Fruit fly (Drosophila melanogaster) whole organism, pupa: Measurements from ENCODE around the gene CG6865.

Experiments used
- CG10348 ChIP-seq: fragments of 200-800 bp; sonication (Bioruptor generic); IDR thresholded peaks from 2 replicates; pipeline ENCODE4 v1.3.6; 2022; ENCODE audit warnings: missing biosample characterization, missing genetic modification characterization
- CG12605 ChIP-seq: fragments of 200-800 bp; sonication (Bioruptor generic); IDR thresholded peaks from 2 replicates; pipeline ENCODE4 v1.3.6; 2022; ENCODE audit warnings: missing biosample characterization, missing genetic modification characterization
- CG13204 ChIP-seq: fragments of 200-800 bp; sonication (Bioruptor generic); optimal IDR thresholded peaks from 2 replicates; lab custom pipeline; 2018; ENCODE audit warnings: missing biosample characterization, mild to moderate bottlenecking, missing genetic modification characterization, moderate library complexity
- CG14655 ChIP-seq: fragments of 200-800 bp; sonication (Bioruptor generic); optimal IDR thresholded peaks from 3 replicates; lab custom pipeline; 2017; ENCODE audit warnings: mild to moderate bottlenecking, missing biosample characterization, missing genetic modification reagents, missing genetic modification characterization
- CG15710 ChIP-seq: fragments of 200-800 bp; sonication (Bioruptor generic); optimal IDR thresholded peaks from 2 replicates; lab custom pipeline; 2018; ENCODE audit warnings: missing biosample characterization, mild to moderate bottlenecking, missing genetic modification characterization, moderate library complexity
- CG17806 ChIP-seq: fragments of 200-800 bp; sonication (Bioruptor generic); optimal IDR thresholded peaks from 2 replicates; lab custom pipeline; 2018; ENCODE audit warnings: missing biosample characterization, mild to moderate bottlenecking, missing genetic modification characterization, moderate library complexity
- CG32121 ChIP-seq: fragments of 200-800 bp; sonication (Bioruptor generic); IDR thresholded peaks from 2 replicates; pipeline ENCODE4 v1.3.6; 2022; ENCODE audit warnings: missing biosample characterization, missing genetic modification characterization
- CG34367 ChIP-seq: fragments of 200-800 bp; sonication (Bioruptor generic); optimal IDR thresholded peaks from 2 replicates; lab custom pipeline; 2018; ENCODE audit warnings: missing biosample characterization, mild to moderate bottlenecking, missing genetic modification characterization
- CG4496 ChIP-seq: fragments of 200-800 bp; sonication (Bioruptor generic); IDR thresholded peaks from 3 replicates; pipeline ENCODE4 v1.3.6; 2022; ENCODE audit warnings: missing biosample characterization, missing genetic modification characterization
- CG8159 ChIP-seq: fragments of 200-800 bp; sonication (Bioruptor generic); optimal IDR thresholded peaks from 3 replicates; lab custom pipeline; 2018; ENCODE audit warnings: missing biosample characterization, mild to moderate bottlenecking, missing genetic modification characterization, moderate library complexity
- CG8301 ChIP-seq: fragments of 200-800 bp; sonication (Bioruptor generic); optimal IDR thresholded peaks from 2 replicates; lab custom pipeline; 2018; ENCODE audit warnings: missing biosample characterization, mild to moderate bottlenecking, missing genetic modification characterization
- CG9948 ChIP-seq: fragments of 200-800 bp; sonication (Bioruptor generic); optimal IDR thresholded peaks from 2 replicates; lab custom pipeline; 2018; ENCODE audit warnings: missing biosample characterization, mild to moderate bottlenecking, missing genetic modification characterization, moderate library complexity
- D1 ChIP-seq: fragments of 200-800 bp; sonication (Bioruptor generic); optimal IDR thresholded peaks from 2 replicates; lab custom pipeline; 2018; ENCODE audit warnings: missing biosample characterization, mild to moderate bottlenecking, missing genetic modification characterization, moderate library complexity
- EcR ChIP-seq: fragments of 200-800 bp; sonication (Bioruptor generic); optimal IDR thresholded peaks from 3 replicates; lab custom pipeline; 2019; ENCODE audit warnings: missing biosample characterization, missing genetic modification characterization, mild to moderate bottlenecking, moderate library complexity, missing genetic modification reagents
- Ets98B ChIP-seq: fragments of 200-800 bp; sonication (Bioruptor generic); IDR thresholded peaks from 2 replicates; pipeline ENCODE4 v1.3.6; 2022; ENCODE audit warnings: missing biosample characterization, missing genetic modification characterization
- Pif1A ChIP-seq: fragments of 200-800 bp; sonication (Bioruptor generic); optimal IDR thresholded peaks from 3 replicates; lab custom pipeline; 2016; ENCODE audit warnings: missing biosample characterization, missing genetic modification characterization
- Pif1B ChIP-seq: fragments of 200-800 bp; sonication (Bioruptor generic); optimal IDR thresholded peaks from 3 replicates; lab custom pipeline; 2016; ENCODE audit warnings: missing biosample characterization, missing genetic modification characterization
- Snoo ChIP-seq: fragments of 200-800 bp; sonication (Bioruptor generic); optimal IDR thresholded peaks from 3 replicates; lab custom pipeline; 2017; ENCODE audit warnings: missing biosample characterization, mild to moderate bottlenecking, missing genetic modification characterization, inconsistent platforms
- fd96Ca ChIP-seq: fragments of 200-800 bp; sonication (Bioruptor generic); IDR thresholded peaks from 3 replicates; pipeline ENCODE4 v1.3.6; 2022; ENCODE audit warnings: missing biosample characterization, missing genetic modification characterization
- gl ChIP-seq: fragments of 200-800 bp; sonication (Bioruptor generic); optimal IDR thresholded peaks from 2 replicates; lab custom pipeline; 2018; ENCODE audit warnings: missing biosample characterization, mild to moderate bottlenecking, missing genetic modification characterization
- rn ChIP-seq: fragments of 200-800 bp; sonication (Bioruptor generic); IDR thresholded peaks from 2 replicates; pipeline ENCODE4 v1.3.6; 2022; ENCODE audit warnings: missing biosample characterization, missing genetic modification characterization

Gene CG6865

dm6 chr3L:18833234-18833633, 30.2 kb upstream of the CG6865 start:
- TF ChIP-seq CG17806 (no peak), fd96Ca (GFP tag; lab: Robert Waterston, UW) (no peak), rn (no peak), Ets98B (GFP tag; lab: Robert Waterston, UW) (no peak), gl (tag; lab: Kevin White, UChicago) (no peak), CG8159 (tag; lab: Kevin White, UChicago) (no peak), CG10348 (GFP tag; lab: Robert Waterston, UW) (no peak), CG34367 (tag; lab: Kevin White, UChicago) (no peak), CG13204 (GFP tag; lab: Kevin White, UChicago) (no peak), D1 (tag; lab: Kevin White, UChicago) (no peak), CG4496 (GFP tag; lab: Robert Waterston, UW) (no peak), CG12605 (GFP tag; lab: Robert Waterston, UW) (no peak), CG15710 (no peak), CG9948 (tag; lab: Kevin White, UChicago) (no peak)
- TF ChIP-seq, all 21 proteins: peak for 0

dm6 chr3L:18834924-18835323, 28.5 kb upstream of the CG6865 start:
- TF ChIP-seq EcR (GFP tag; lab: Kevin White, UChicago) (peak; percentile 65), CG8159 (tag; lab: Kevin White, UChicago) (no peak)

- TF ChIP-seq Pif1A (GFP tag; lab: Kevin White, UChicago) (no peak), EcR (GFP tag; lab: Kevin White, UChicago) (no peak), CG12605 (GFP tag; lab: Robert Waterston, UW) (no peak), CG34367 (tag; lab: Kevin White, UChicago) (no peak), CG8301 (tag; lab: Kevin White, UChicago) (no peak), CG10348 (GFP tag; lab: Robert Waterston, UW) (no peak), CG32121 (no peak), Pif1B (no peak), fd96Ca (GFP tag; lab: Robert Waterston, UW) (no peak), rn (no peak), CG17806 (no peak), CG13204 (GFP tag; lab: Kevin White, UChicago) (no peak), CG15710 (no peak), Snoo (tag; lab: Kevin White, UChicago) (no peak), Ets98B (GFP tag; lab: Robert Waterston, UW) (no peak), CG4496 (GFP tag; lab: Robert Waterston, UW) (no peak), D1 (tag; lab: Kevin White, UChicago) (no peak), CG8159 (tag; lab: Kevin White, UChicago) (no peak)
These were observed 26.8 kb upstream of the CG6865 start for dm6 chr3L:18836658-18837057.

dm6 chr3L:18837707-18838244, 25.7 kb upstream of the CG6865 start:
- TF ChIP-seq CG9948 (tag; lab: Kevin White, UChicago) (no peak), CG12605 (GFP tag; lab: Robert Waterston, UW) (no peak), EcR (GFP tag; lab: Kevin White, UChicago) (no peak), CG8159 (tag; lab: Kevin White, UChicago) (no peak)

- TF ChIP-seq CG12605 (GFP tag; lab: Robert Waterston, UW) (no peak), EcR (GFP tag; lab: Kevin White, UChicago) (peak; percentile 77)
These were observed 23.5 kb upstream of the CG6865 start for dm6 chr3L:18839996-18840369.

- TF ChIP-seq CG8159 (tag; lab: Kevin White, UChicago) = peak; percentile 4
- no peak for TF ChIP-seq CG32121
- TF ChIP-seq fd96Ca (GFP tag; lab: Robert Waterston, UW) = no peak
- no peak for TF ChIP-seq D1 (tag; lab: Kevin White, UChicago)
- TF ChIP-seq CG10348 (GFP tag; lab: Robert Waterston, UW) = no peak
- TF ChIP-seq Snoo (tag; lab: Kevin White, UChicago) = no peak
- TF ChIP-seq CG12605 (GFP tag; lab: Robert Waterston, UW) = no peak
- peak; percentile 40 for TF ChIP-seq Pif1B
- TF ChIP-seq rn = no peak
- TF ChIP-seq Ets98B (GFP tag; lab: Robert Waterston, UW) = no peak
- TF ChIP-seq CG8301 (tag; lab: Kevin White, UChicago) = peak; percentile 21
- TF ChIP-seq CG34367 (tag; lab: Kevin White, UChicago) = no peak
- peak; percentile 64 for TF ChIP-seq EcR (GFP tag; lab: Kevin White, UChicago)
- peak; percentile 10 for TF ChIP-seq gl (tag; lab: Kevin White, UChicago)
- no peak for TF ChIP-seq CG4496 (GFP tag; lab: Robert Waterston, UW)
- no peak for TF ChIP-seq CG15710
- peak; percentile 39 for TF ChIP-seq CG14655
- TF ChIP-seq Pif1A (GFP tag; lab: Kevin White, UChicago) = peak; percentile 27
- TF ChIP-seq CG17806 = peak; percentile 2
- peak; percentile 95 for TF ChIP-seq CG13204 (GFP tag; lab: Kevin White, UChicago)
- no peak for TF ChIP-seq CG9948 (tag; lab: Kevin White, UChicago)
These were observed 23.0 kb upstream of the CG6865 start for dm6 chr3L:18840370-18841007.
